Worm (Caenorhabditis elegans) whole organism, L2 larva: ENCODE measurements around the gene F49C12.2.

Experiments used
- C34F6.9 ChIP-seq: fragments of 150-350 bp; optimal IDR thresholded peaks from 2 replicates; lab custom pipeline; 2014; ENCODE audit warnings: missing biosample characterization, missing genetic modification characterization
- F13H6.1 ChIP-seq: sonication (generic microtip); optimal IDR thresholded peaks from 2 replicates; lab custom pipeline; 2016; ENCODE audit warnings: missing genetic modification characterization, missing compliant biosample characterization
- R02D3.7 ChIP-seq: fragments of 150-350 bp; optimal IDR thresholded peaks from 2 replicates; lab custom pipeline; 2014; ENCODE audit warnings: missing biosample characterization, missing genetic modification characterization
- alr-1 ChIP-seq: fragments of 150-350 bp; optimal IDR thresholded peaks from 2 replicates; lab custom pipeline; 2014; ENCODE audit warnings: missing biosample characterization, missing genetic modification characterization
- ama-1 ChIP-seq: fragments of 150-350 bp; optimal IDR thresholded peaks from 2 replicates; lab custom pipeline; 2018; ENCODE audit warnings: inconsistent platforms
- blmp-1 ChIP-seq: sonication (generic microtip); optimal IDR thresholded peaks from 2 replicates; lab custom pipeline; 2017; ENCODE audit warnings: missing genetic modification characterization, mild to moderate bottlenecking, missing compliant biosample characterization, antibody characterized with exemption, moderate library complexity; ENCODE audit not compliant: insufficient read depth
- ceh-16 ChIP-seq: fragments of 150-350 bp; optimal IDR thresholded peaks from 2 replicates; lab custom pipeline; 2014; ENCODE audit warnings: missing biosample characterization, missing genetic modification characterization
- crh-2 ChIP-seq: sonication (generic microtip); optimal IDR thresholded peaks from 2 replicates; lab custom pipeline; 2017; ENCODE audit warnings: missing biosample characterization, missing genetic modification characterization
- dmd-4 ChIP-seq: sonication (generic microtip); optimal IDR thresholded peaks from 2 replicates; lab custom pipeline; 2017; ENCODE audit warnings: missing biosample characterization, missing genetic modification characterization
- egl-27 ChIP-seq: sonication (generic microtip); optimal IDR thresholded peaks from 3 replicates; lab custom pipeline; 2017; ENCODE audit warnings: missing biosample characterization, missing genetic modification reagents, missing genetic modification characterization
- elt-1 ChIP-seq: fragments of 150-350 bp; optimal IDR thresholded peaks from 2 replicates; lab custom pipeline; 2014; ENCODE audit warnings: missing biosample characterization, missing genetic modification characterization
- fos-1 ChIP-seq: fragments of 150-350 bp; optimal IDR thresholded peaks from 2 replicates; lab custom pipeline; 2014; ENCODE audit warnings: missing biosample characterization, missing genetic modification characterization
- gmeb-1 ChIP-seq: fragments of 150-350 bp; optimal IDR thresholded peaks from 2 replicates; lab custom pipeline; 2014; ENCODE audit warnings: missing biosample characterization, missing genetic modification characterization
- lin-11 ChIP-seq: fragments of 150-350 bp; sonication (generic microtip); optimal IDR thresholded peaks from 2 replicates; lab custom pipeline; 2014; ENCODE audit warnings: missing biosample characterization, missing genetic modification characterization, inconsistent platforms, mixed read lengths
- lin-13 ChIP-seq: fragments of 150-350 bp; optimal IDR thresholded peaks from 2 replicates; lab custom pipeline; 2014; ENCODE audit warnings: missing biosample characterization, missing genetic modification reagents, missing genetic modification characterization
- lin-39 ChIP-seq: fragments of 150-350 bp; optimal IDR thresholded peaks from 2 replicates; lab custom pipeline; 2014; ENCODE audit warnings: missing biosample characterization, missing genetic modification reagents, missing genetic modification characterization
- lsy-2 ChIP-seq, 2 experiments: fragments of 150-350 bp in 1 of 2; sonication (generic microtip) in 1 of 2; optimal IDR thresholded peaks; 2 replicates each; lab custom pipeline; 2014 to 2017; ENCODE audit warnings: missing biosample characterization in 2 of 2, missing genetic modification characterization in 2 of 2
- mab-5 ChIP-seq: fragments of 150-350 bp; optimal IDR thresholded peaks from 2 replicates; lab custom pipeline; 2014; ENCODE audit warnings: missing biosample characterization, missing genetic modification characterization
- mbf-1 ChIP-seq: sonication (generic microtip); optimal IDR thresholded peaks from 2 replicates; lab custom pipeline; 2017; ENCODE audit warnings: missing biosample characterization, missing genetic modification characterization
- nhr-11 ChIP-seq: fragments of 150-350 bp; optimal IDR thresholded peaks from 2 replicates; lab custom pipeline; 2014; ENCODE audit warnings: missing biosample characterization, missing genetic modification characterization
- nhr-129 ChIP-seq: fragments of 150-350 bp; optimal IDR thresholded peaks from 2 replicates; lab custom pipeline; 2014; ENCODE audit warnings: missing biosample characterization, missing genetic modification characterization
- nhr-21 ChIP-seq: fragments of 150-350 bp; optimal IDR thresholded peaks from 2 replicates; lab custom pipeline; 2014; ENCODE audit warnings: missing biosample characterization, missing genetic modification characterization
- nhr-23 ChIP-seq: fragments of 150-350 bp; optimal IDR thresholded peaks from 2 replicates; lab custom pipeline; 2014; ENCODE audit warnings: missing biosample characterization, missing genetic modification reagents, missing genetic modification characterization
- nhr-25 ChIP-seq: fragments of 150-350 bp; sonication (generic microtip); optimal IDR thresholded peaks from 3 replicates; lab custom pipeline; 2014; ENCODE audit warnings: missing biosample characterization, missing genetic modification characterization
- nhr-6 ChIP-seq: fragments of 150-350 bp; optimal IDR thresholded peaks from 2 replicates; lab custom pipeline; 2014; ENCODE audit warnings: missing biosample characterization, missing genetic modification characterization
- sem-4 ChIP-seq: fragments of 150-350 bp; optimal IDR thresholded peaks from 2 replicates; lab custom pipeline; 2014; ENCODE audit warnings: missing biosample characterization, missing genetic modification reagents, missing genetic modification characterization
- skn-1 ChIP-seq: sonication (generic microtip); optimal IDR thresholded peaks from 2 replicates; lab custom pipeline; 2017; ENCODE audit warnings: missing biosample characterization, missing genetic modification characterization
- sma-3 ChIP-seq: sonication (generic microtip); optimal IDR thresholded peaks from 2 replicates; lab custom pipeline; 2016; ENCODE audit warnings: missing genetic modification reagents, missing genetic modification characterization, missing compliant biosample characterization
- sma-9 ChIP-seq, 2 experiments: fragments of 150-350 bp in 1 of 2; sonication (generic microtip) in 1 of 2; optimal IDR thresholded peaks; 2 replicates each; lab custom pipeline; 2014 to 2016; ENCODE audit warnings: missing genetic modification characterization in 2 of 2, mild to moderate bottlenecking in 1 of 2, missing biosample characterization in 1 of 2, missing compliant biosample characterization in 1 of 2, missing genetic modification reagents in 1 of 2, moderate library complexity in 1 of 2
- snpc-4 ChIP-seq: fragments of 150-350 bp; optimal IDR thresholded peaks from 2 replicates; lab custom pipeline; 2014; ENCODE audit warnings: missing biosample characterization, missing genetic modification characterization
- unc-39 ChIP-seq: fragments of 150-350 bp; optimal IDR thresholded peaks from 2 replicates; lab custom pipeline; 2014; ENCODE audit warnings: missing biosample characterization, missing genetic modification characterization
- unc-55 ChIP-seq: fragments of 150-350 bp; sonication (generic microtip); optimal IDR thresholded peaks from 3 replicates; lab custom pipeline; 2014; ENCODE audit warnings: missing biosample characterization, missing genetic modification reagents, missing genetic modification characterization
- unc-62 ChIP-seq: fragments of 150-350 bp; optimal IDR thresholded peaks from 2 replicates; lab custom pipeline; 2014; ENCODE audit warnings: missing biosample characterization, missing genetic modification reagents, missing genetic modification characterization
- ztf-11 ChIP-seq: sonication (generic microtip); optimal IDR thresholded peaks from 2 replicates; lab custom pipeline; 2017; ENCODE audit warnings: missing biosample characterization, missing genetic modification characterization
- ztf-4 ChIP-seq: fragments of 150-350 bp; optimal IDR thresholded peaks from 2 replicates; lab custom pipeline; 2014; ENCODE audit warnings: missing biosample characterization, missing genetic modification characterization

The F49C12.2 gene

ce11 chrIV:9335552-9336251, 36.7 kb upstream of the F49C12.2 start, which contains the start of the genes coa-4 and T20D3.14:
TSS of gene coa-4 (minus strand) at chrIV:9335602.
TSS of gene T20D3.14 (minus strand) at chrIV:9335909.
- TF ChIP-seq sma-3 (GFP tag; lab: Kevin White, UChicago): peak; percentile 19
- no peak for TF ChIP-seq blmp-1 (tag; lab: Kevin White, UChicago)
- TF ChIP-seq sma-9 (GFP tag; optimal IDR thresholded peaks at IDR 0.05; lab: Kevin White, UChicago): no peak
- no peak for TF ChIP-seq sma-9 (tag; optimal IDR thresholded peaks at IDR 0.05; lab: Kevin White, UChicago)
- no peak for TF ChIP-seq ceh-16 (tag; lab: Kevin White, UChicago)
- TF ChIP-seq sem-4 (tag; lab: Kevin White, UChicago): peak; percentile 25
- peak; percentile 28 for TF ChIP-seq F13H6.1 (tag; lab: Kevin White, UChicago)
- peak in 1 of 2 experiments; percentile 69 for TF ChIP-seq lsy-2 (tag; optimal IDR thresholded peaks at IDR 0.05; lab: Kevin White, UChicago)
- no peak for TF ChIP-seq elt-1 (tag; lab: Kevin White, UChicago)
- no peak for TF ChIP-seq R02D3.7 (tag; lab: Kevin White, UChicago)
- TF ChIP-seq unc-62: no peak
- TF ChIP-seq nhr-25 (tag; lab: Kevin White, UChicago): peak; percentile 23
- no peak for TF ChIP-seq unc-39 (tag; lab: Kevin White, UChicago)
- TF ChIP-seq fos-1: peak; percentile 63
- peak; percentile 23 for TF ChIP-seq lin-13
- TF ChIP-seq unc-55 (GFP tag; lab: Kevin White, UChicago): peak; percentile 39
- TF ChIP-seq lin-39 (tag; lab: Kevin White, UChicago): no peak
- TF ChIP-seq mab-5: no peak
- no peak for TF ChIP-seq ztf-11
- no peak for TF ChIP-seq egl-27 (tag; lab: Kevin White, UChicago)
- no peak for TF ChIP-seq nhr-11 (tag; lab: Kevin White, UChicago)
- peak; percentile 56 for TF ChIP-seq C34F6.9 (tag; lab: Kevin White, UChicago)
- no peak for TF ChIP-seq skn-1
- TF ChIP-seq gmeb-1 (tag; lab: Kevin White, UChicago): peak; percentile 40
- TF ChIP-seq crh-2: peak; percentile 66
- TF ChIP-seq nhr-129: peak; percentile 59
- TF ChIP-seq ama-1 (lab: Kevin White, UChicago): no peak
- TF ChIP-seq nhr-23 (tag; lab: Kevin White, UChicago): no peak
- TF ChIP-seq nhr-6 (tag; lab: Kevin White, UChicago): no peak
- TF ChIP-seq, all 48 proteins: peak for 12

DNA sequence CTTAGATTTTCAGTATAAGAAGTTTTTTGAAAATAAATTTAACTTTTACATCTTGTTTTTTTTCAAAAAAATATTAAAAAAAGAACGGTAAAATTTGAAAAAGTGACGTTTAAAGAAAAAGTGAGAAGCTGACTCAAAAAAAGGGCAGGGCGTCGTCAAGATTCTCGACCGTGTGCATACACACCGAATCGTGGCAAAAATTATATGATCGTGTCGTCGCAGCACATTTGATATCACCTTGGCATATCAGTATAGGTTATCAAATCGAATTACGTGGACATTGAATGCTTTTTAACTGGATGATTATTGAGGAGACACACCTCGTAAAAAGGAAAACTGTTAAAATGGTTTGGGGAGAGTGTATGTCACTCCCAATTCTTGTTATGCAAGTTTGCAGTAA, 34.0 kb upstream of the F49C12.2 start:
- TF ChIP-seq fos-1: peak; percentile 97
- TF ChIP-seq dmd-4 (tag; lab: Kevin White, UChicago): no peak
- no peak for TF ChIP-seq ceh-16 (tag; lab: Kevin White, UChicago)
- TF ChIP-seq sma-9 (GFP tag; optimal IDR thresholded peaks at IDR 0.05; lab: Kevin White, UChicago): peak; percentile 6
- no peak for TF ChIP-seq sma-9 (tag; optimal IDR thresholded peaks at IDR 0.05; lab: Kevin White, UChicago)
- TF ChIP-seq crh-2: peak; percentile 73
- TF ChIP-seq gmeb-1 (tag; lab: Kevin White, UChicago): peak; percentile 10

DNA sequence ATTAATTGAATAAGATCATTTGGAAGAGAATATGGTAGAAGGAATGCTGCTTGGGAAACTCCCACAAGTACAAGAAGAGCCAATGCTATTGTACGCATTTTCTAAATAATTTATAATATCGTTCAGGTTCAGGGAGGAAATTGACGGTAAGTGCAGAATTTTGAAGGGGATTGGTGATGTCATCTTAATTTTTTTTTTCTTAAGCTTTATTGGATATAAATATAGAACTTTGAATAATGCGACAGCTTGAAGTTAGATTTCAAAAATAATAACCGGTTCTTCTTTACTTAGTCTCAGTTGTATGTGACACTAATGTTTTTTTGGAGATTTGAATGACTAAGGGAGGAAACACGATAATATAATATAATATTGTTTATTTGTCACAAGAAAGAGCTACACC, 31.7 kb upstream of the F49C12.2 start, which contains the start of gene nspg-7.1:
TSS of gene nspg-7.1 (minus strand) at position 101 of the 400 bp plus-strand sequence.
- TF ChIP-seq ztf-4 (tag; lab: Kevin White, UChicago) (no peak), nhr-21 (tag; lab: Kevin White, UChicago) (no peak), alr-1 (tag; lab: Kevin White, UChicago) (no peak), lin-11 (tag; lab: Kevin White, UChicago) (no peak), mbf-1 (tag; lab: Kevin White, UChicago) (no peak)

DNA sequence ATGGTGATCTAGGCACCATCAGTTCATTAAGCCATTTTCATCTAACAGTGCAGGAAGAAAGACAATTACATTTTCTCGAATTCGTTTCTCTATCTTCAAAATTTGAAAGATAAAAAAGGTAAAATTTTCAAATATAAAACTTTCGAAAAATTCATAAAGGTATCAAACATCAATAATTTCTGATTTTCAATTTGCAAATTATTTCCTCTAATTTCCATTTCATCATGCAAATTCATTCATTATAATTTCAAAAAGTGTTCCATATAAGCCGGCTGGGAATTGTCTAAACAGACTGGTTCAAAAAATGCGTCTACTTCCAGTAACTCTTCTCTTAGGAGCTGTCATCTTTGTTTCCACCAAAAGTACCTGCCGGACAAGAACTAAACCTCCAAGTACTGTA, 28.7 kb upstream of the F49C12.2 start, which contains the start of gene clec-183:
TSS of gene clec-183 (plus strand) at position 301 of the 400 bp plus-strand sequence.
- TF ChIP-seq snpc-4: no peak
- TF ChIP-seq R02D3.7 (tag; lab: Kevin White, UChicago): no peak
- no peak for TF ChIP-seq F13H6.1 (tag; lab: Kevin White, UChicago)
- TF ChIP-seq lsy-2 (tag; optimal IDR thresholded peaks at IDR 0.05; lab: Kevin White, UChicago): no peak
